Worm (Caenorhabditis elegans) whole organism, early embryonic: ENCODE results near the gene cest-2.1.

Experiments used
- B0310.2 ChIP-seq: sonication (generic microtip); optimal IDR thresholded peaks from 2 replicates; lab custom pipeline; 2016; ENCODE audit warnings: mild to moderate bottlenecking, missing genetic modification characterization, missing compliant biosample characterization
- F13C5.2 ChIP-seq: sonication (generic microtip); optimal IDR thresholded peaks from 2 replicates; lab custom pipeline; 2017; ENCODE audit warnings: mild to moderate bottlenecking, missing genetic modification characterization, inconsistent platforms, missing compliant biosample characterization
- aly-1 ChIP-seq: sonication (generic microtip); optimal IDR thresholded peaks from 2 replicates; lab custom pipeline; 2016; ENCODE audit warnings: missing genetic modification characterization, missing compliant biosample characterization
- ama-1 ChIP-seq: fragments of 150-350 bp; optimal IDR thresholded peaks from 2 replicates; lab custom pipeline; 2014
- ceh-13 ChIP-seq: fragments of 200-800 bp; sonication (Bioruptor generic); optimal IDR thresholded peaks from 2 replicates; lab custom pipeline; 2018; ENCODE audit warnings: mild to moderate bottlenecking, missing genetic modification characterization, missing compliant biosample characterization
- ceh-36 ChIP-seq: sonication (generic microtip); optimal IDR thresholded peaks from 2 replicates; lab custom pipeline; 2016; ENCODE audit warnings: missing genetic modification characterization, inconsistent platforms, missing compliant biosample characterization
- ets-7 ChIP-seq: sonication (generic microtip); optimal IDR thresholded peaks from 2 replicates; lab custom pipeline; 2016; ENCODE audit warnings: missing genotype, missing genetic modification characterization, missing compliant biosample characterization
- flt-1 ChIP-seq: fragments of 200-800 bp; sonication (Bioruptor generic); IDR thresholded peaks from 2 replicates; pipeline ENCODE4 v1.3.6; 2022; ENCODE audit warnings: missing genetic modification characterization, missing compliant biosample characterization
- hmbx-1 ChIP-seq: sonication (generic microtip); optimal IDR thresholded peaks from 2 replicates; lab custom pipeline; 2016; ENCODE audit warnings: mild to moderate bottlenecking, missing genetic modification characterization, missing compliant biosample characterization
- hmg-4 ChIP-seq: fragments of 200-800 bp; sonication (Bioruptor generic); optimal IDR thresholded peaks from 2 replicates; lab custom pipeline; 2018; ENCODE audit warnings: mild to moderate bottlenecking, missing genetic modification characterization, missing compliant biosample characterization
- hnd-1 ChIP-seq: sonication (generic microtip); optimal IDR thresholded peaks from 2 replicates; lab custom pipeline; 2016; ENCODE audit warnings: missing genetic modification characterization, missing compliant biosample characterization
- pes-1 ChIP-seq: fragments of 200-800 bp; sonication (Bioruptor generic); IDR thresholded peaks from 2 replicates; pipeline ENCODE4 v1.3.6; 2022; ENCODE audit warnings: missing genetic modification reagents, missing genetic modification characterization, missing compliant biosample characterization
- scrt-1 ChIP-seq: fragments of 200-800 bp; sonication (Bioruptor generic); IDR thresholded peaks from 2 replicates; pipeline ENCODE4 v1.3.6; 2022; ENCODE audit warnings: missing genetic modification characterization, missing compliant biosample characterization
- sea-1 ChIP-seq: fragments of 200-800 bp; sonication (Bioruptor generic); conservative IDR thresholded peaks from 2 replicates; pipeline ENCODE4 v1.3.6; 2022; ENCODE audit warnings: missing genetic modification characterization, missing compliant biosample characterization
- tbx-11 ChIP-seq: fragments of 200-800 bp; sonication (Bioruptor generic); IDR thresholded peaks from 2 replicates; pipeline ENCODE4 v1.3.6; 2022; ENCODE audit warnings: missing genetic modification characterization, missing compliant biosample characterization
- tbx-37 ChIP-seq: fragments of 200-800 bp; sonication (Bioruptor generic); conservative IDR thresholded peaks from 2 replicates; pipeline ENCODE4 v1.3.6; 2022; ENCODE audit warnings: missing genetic modification reagents, missing genetic modification characterization, missing compliant biosample characterization
- tra-4 ChIP-seq: sonication (generic microtip); optimal IDR thresholded peaks from 2 replicates; lab custom pipeline; 2017; ENCODE audit warnings: missing genetic modification characterization, missing compliant biosample characterization

cest-2.1 gene

DNA sequence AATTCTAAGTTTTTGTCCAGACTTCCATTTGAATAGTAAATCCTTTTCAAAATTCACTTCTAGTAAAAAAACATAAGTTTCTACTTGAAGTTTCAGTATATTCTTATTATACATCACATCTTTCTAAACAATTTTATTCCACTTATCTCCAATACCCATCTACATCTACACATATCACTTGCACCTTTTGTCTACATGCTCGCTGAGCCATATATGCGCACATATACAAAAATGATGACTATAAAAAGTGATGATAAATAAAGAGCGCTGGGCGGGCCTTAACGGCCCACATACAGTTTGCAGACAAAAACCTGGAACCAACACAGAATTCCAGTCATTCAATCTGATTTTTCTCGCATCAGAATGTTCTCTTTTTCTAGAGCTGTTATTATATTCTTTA lies 14.8 kb downstream of the cest-2.1 start, which contains the start of gene AH10.2:
AH10.2 (plus strand) TSS at position 301 of the 400 bp plus-strand sequence.
- TF ChIP-seq F13C5.2 (tag; lab: Kevin White, UChicago) (no peak), flt-1 (no peak), scrt-1 (GFP tag; lab: Robert Waterston, UW) (no peak), tbx-37 (no peak), tra-4 (tag; lab: Kevin White, UChicago) (no peak), tbx-11 (no peak), sea-1 (GFP tag; lab: Robert Waterston, UW) (no peak), hmg-4 (GFP tag; lab: Kevin White, UChicago) (no peak), ceh-13 (GFP tag; lab: Kevin White, UChicago) (no peak), aly-1 (tag; lab: Kevin White, UChicago) (no peak), ceh-36 (tag; lab: Kevin White, UChicago) (no peak)

DNA sequence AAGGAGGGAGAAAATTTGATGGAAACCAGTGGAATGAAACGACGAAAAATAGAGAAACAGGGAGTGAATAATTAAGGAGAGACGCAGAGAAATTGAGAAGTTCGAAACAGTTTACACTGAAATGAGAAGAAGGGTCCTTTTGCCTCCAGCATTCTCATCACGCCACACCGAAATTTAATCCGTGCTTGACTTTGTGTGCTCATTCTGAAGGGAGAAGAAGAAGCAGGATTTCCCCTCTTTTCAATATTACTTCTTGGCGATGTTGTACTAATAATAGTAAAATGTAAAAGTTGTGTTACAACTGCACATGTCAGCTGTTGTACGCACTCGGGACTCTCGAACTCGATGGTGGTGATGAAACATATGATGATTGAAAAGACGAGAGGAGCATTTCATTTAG lies 17.7 kb downstream of the cest-2.1 start:
- TF ChIP-seq hmbx-1 (no peak), ama-1 (no peak), scrt-1 (GFP tag; lab: Robert Waterston, UW) (no peak), aly-1 (tag; lab: Kevin White, UChicago) (no peak), ets-7 (tag; lab: Kevin White, UChicago) (no peak), hmg-4 (GFP tag; lab: Kevin White, UChicago) (no peak)

DNA sequence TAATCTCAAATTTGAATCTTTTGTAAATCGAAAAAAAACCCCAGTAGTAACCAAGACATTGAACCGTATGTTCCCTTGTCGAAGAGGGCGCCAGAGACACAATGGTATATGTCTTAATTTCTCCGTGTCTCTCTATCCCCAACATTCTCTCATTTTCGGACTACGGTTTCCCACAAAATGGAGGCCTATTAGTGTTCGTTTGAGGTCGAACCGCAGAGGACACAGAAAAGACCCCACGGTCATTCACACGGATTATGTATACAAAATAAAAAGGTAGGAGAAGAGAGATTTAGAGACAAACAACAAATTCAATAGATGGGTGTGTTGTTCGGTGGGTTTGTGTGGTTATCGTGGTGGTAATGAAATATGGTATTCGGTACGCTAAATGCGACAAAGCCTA lies 20.3 kb downstream of the cest-2.1 start:
- TF ChIP-seq B0310.2 (tag; lab: Kevin White, UChicago), result no peak
- no peak for TF ChIP-seq hnd-1 (tag; lab: Kevin White, UChicago)
- no peak for TF ChIP-seq flt-1
- no peak for TF ChIP-seq tbx-37
- TF ChIP-seq ama-1, result no peak
- TF ChIP-seq ets-7 (tag; lab: Kevin White, UChicago), result no peak
- no peak for TF ChIP-seq hmbx-1
- TF ChIP-seq sea-1 (GFP tag; lab: Robert Waterston, UW), result no peak

DNA sequence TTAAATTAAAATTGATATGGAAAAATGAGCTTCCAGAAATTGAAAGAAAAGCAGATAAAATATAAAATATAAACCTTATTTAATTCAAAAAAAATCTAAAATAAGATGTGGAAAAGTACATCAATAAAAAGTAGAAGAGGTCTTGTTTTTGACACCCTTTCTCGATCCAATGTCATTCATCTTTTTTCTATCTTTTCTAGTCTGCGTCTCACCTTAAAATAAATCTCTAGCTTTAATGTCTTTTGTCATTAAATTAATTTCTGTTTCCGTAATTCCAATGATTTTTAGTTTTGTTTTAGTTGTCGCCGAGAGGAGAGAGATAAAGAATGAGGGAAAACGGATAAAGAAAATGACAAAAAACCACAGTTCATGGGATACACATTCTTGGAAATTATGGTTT lies 22.2 kb downstream of the cest-2.1 start:
- no peak for TF ChIP-seq tbx-37
- TF ChIP-seq ets-7 (tag; lab: Kevin White, UChicago), result no peak
- TF ChIP-seq hnd-1 (tag; lab: Kevin White, UChicago), result no peak
- TF ChIP-seq pes-1 (GFP tag; lab: Robert Waterston, UW), result no peak
- no peak for TF ChIP-seq hmbx-1
- TF ChIP-seq tbx-11, result no peak
- TF ChIP-seq B0310.2 (tag; lab: Kevin White, UChicago), result no peak
- no peak for TF ChIP-seq aly-1 (tag; lab: Kevin White, UChicago)
- no peak for TF ChIP-seq scrt-1 (GFP tag; lab: Robert Waterston, UW)
- TF ChIP-seq ceh-36 (tag; lab: Kevin White, UChicago), result no peak
- TF ChIP-seq tra-4 (tag; lab: Kevin White, UChicago), result no peak
- TF ChIP-seq flt-1, result no peak
- no peak for TF ChIP-seq F13C5.2 (tag; lab: Kevin White, UChicago)
- no peak for TF ChIP-seq sea-1 (GFP tag; lab: Robert Waterston, UW)
- TF ChIP-seq ama-1, result no peak
- no peak for TF ChIP-seq hmg-4 (GFP tag; lab: Kevin White, UChicago)
- no peak for TF ChIP-seq ceh-13 (GFP tag; lab: Kevin White, UChicago)

ce11 chrV:14147114-14147513 lies 24.2 kb downstream of the cest-2.1 start:
- TF ChIP-seq aly-1 (tag; lab: Kevin White, UChicago) (no peak), F13C5.2 (tag; lab: Kevin White, UChicago) (no peak), hmg-4 (GFP tag; lab: Kevin White, UChicago) (no peak), B0310.2 (tag; lab: Kevin White, UChicago) (no peak), ceh-36 (tag; lab: Kevin White, UChicago) (no peak), tbx-37 (no peak), tbx-11 (no peak), pes-1 (GFP tag; lab: Robert Waterston, UW) (no peak), tra-4 (tag; lab: Kevin White, UChicago) (no peak)

DNA sequence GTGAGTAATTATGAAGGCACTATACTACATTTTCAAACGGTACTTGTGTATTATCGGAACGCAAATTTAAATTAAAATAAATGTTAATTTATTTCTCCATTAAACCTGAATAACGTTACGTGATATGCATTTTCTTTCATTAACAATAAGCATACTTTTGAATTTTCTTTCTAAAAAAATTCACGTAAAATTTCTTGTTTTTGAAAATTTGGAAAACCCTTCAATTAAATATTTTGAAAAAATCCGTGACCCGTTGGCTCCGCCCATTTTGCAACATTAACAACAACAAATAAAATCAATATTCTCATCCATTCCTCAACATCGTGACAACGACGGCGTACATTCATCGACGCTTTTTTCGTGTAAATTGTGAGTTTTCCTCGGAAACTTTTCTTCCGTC lies 25.1 kb downstream of the cest-2.1 start, which contains the start of gene acs-10:
acs-10 (plus strand) TSS at position 301 of the 400 bp plus-strand sequence.
- TF ChIP-seq hmg-4 (GFP tag; lab: Kevin White, UChicago) (no peak), scrt-1 (GFP tag; lab: Robert Waterston, UW) (no peak), tra-4 (tag; lab: Kevin White, UChicago) (no peak), flt-1 (no peak), tbx-11 (no peak), hmbx-1 (no peak), sea-1 (GFP tag; lab: Robert Waterston, UW) (no peak), ceh-13 (GFP tag; lab: Kevin White, UChicago) (no peak), tbx-37 (no peak), aly-1 (tag; lab: Kevin White, UChicago) (no peak), F13C5.2 (tag; lab: Kevin White, UChicago) (no peak), hnd-1 (tag; lab: Kevin White, UChicago) (no peak), ceh-36 (tag; lab: Kevin White, UChicago) (no peak), B0310.2 (tag; lab: Kevin White, UChicago) (no peak), ets-7 (tag; lab: Kevin White, UChicago) (no peak)

DNA sequence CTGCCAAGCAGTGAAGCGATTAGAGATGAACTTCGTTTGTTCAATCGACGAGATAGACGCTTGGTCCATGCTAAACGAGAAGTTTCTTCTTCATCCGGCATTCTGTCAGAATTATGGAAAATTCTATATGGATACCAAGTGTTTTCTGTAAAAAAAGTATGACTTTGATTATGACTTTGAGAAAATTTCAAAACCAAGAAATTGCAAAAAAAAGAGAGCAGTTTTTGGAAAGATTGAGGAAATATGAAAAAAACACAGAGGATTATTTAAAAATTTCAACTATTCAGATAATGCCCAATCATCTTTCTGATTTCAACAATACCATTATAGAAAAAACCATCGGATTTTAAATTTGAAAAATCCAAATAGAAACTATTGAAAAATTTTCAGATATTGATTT lies 26.0 kb downstream of the cest-2.1 start, which contains the start of gene par-1:
par-1 (minus strand) TSS at position 101 of the 400 bp plus-strand sequence.
- TF ChIP-seq tbx-11, result no peak

- TF ChIP-seq sea-1 (GFP tag; lab: Robert Waterston, UW) (no peak), hmg-4 (GFP tag; lab: Kevin White, UChicago) (no peak), ceh-36 (tag; lab: Kevin White, UChicago) (no peak), hmbx-1 (no peak), F13C5.2 (tag; lab: Kevin White, UChicago) (no peak), tbx-11 (no peak), hnd-1 (tag; lab: Kevin White, UChicago) (no peak), ets-7 (tag; lab: Kevin White, UChicago) (no peak), pes-1 (GFP tag; lab: Robert Waterston, UW) (no peak), tra-4 (tag; lab: Kevin White, UChicago) (no peak), B0310.2 (tag; lab: Kevin White, UChicago) (no peak), aly-1 (tag; lab: Kevin White, UChicago) (no peak)
Measured at ce11 chrV:14143634-14144033, 27.6 kb downstream of the cest-2.1 start.
